Worm (Caenorhabditis elegans): Measurements from ENCODE around the gene zhit-1.

zhit-1 gene

DNA sequence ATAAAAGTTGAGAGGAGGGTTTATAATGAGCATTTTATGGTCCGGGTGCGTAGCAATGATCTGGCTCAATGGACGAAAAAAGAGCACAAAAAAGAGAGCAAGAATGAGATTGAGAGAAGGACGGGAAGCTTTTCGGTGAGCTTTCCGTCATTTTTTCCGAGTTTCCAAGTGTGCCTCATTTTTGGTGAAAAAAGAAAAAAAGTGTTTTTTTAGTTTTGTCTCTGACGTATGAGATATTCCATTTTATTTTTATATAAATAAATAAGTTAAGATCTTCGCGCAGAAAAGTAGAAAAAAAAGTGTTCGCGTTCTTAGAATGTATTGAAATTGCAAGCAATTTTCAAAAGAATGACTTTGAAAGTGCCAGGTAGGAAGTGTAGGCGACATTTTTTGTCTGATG is 23.7 kb upstream of the zhit-1 start, which contains the start of gene memb-2:
Gene memb-2, minus strand, starts transcription at position 101 of the 400 bp plus-strand sequence.
- TF ChIP-seq unc-62 (GFP tag; optimal IDR thresholded peaks at IDR 0.05) (no peak), hlh-1 (tag; optimal IDR thresholded peaks at IDR 0.05) (no peak), ceh-39 (tag; optimal IDR thresholded peaks at IDR 0.05) (no peak), ces-1 (GFP tag; optimal IDR thresholded peaks at IDR 0.05) (no peak), drap-1 (GFP tag; optimal IDR thresholded peaks at IDR 0.05) (no peak), ztf-11 (tag; optimal IDR thresholded peaks at IDR 0.05) (no peak), lin-32 (GFP tag; optimal IDR thresholded peaks at IDR 0.05) (no peak), nhr-237 (tag; optimal IDR thresholded peaks at IDR 0.05) (no peak), sem-2 (GFP tag; optimal IDR thresholded peaks at IDR 0.05) (no peak), nhr-2 (tag; optimal IDR thresholded peaks at IDR 0.05) (no peak)

DNA sequence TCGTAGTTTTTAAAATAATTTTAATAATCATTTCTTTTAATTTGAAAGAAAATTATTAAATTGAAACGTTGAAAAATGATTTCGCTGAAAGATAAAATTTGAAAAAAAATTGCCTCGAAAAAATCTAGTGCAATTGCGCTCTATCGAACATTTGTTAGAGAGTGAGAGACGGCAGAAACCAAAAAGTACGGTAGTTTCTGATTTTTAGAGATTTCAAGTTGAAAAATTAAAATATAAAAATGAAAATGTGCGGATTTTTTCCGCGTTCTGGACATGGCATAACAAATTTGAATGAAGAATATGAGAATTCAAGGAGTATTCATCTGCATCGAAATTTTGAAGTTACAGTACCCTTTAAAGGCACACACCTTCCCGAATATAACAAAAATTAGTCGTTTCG is 23.0 kb upstream of the zhit-1 start:
- TF ChIP-seq mep-1 (tag; optimal IDR thresholded peaks at IDR 0.05) (peak; percentile 10), sem-2 (GFP tag; optimal IDR thresholded peaks at IDR 0.05) (no peak), lsy-2 (tag; optimal IDR thresholded peaks at IDR 0.05) (peak; percentile 52)

DNA sequence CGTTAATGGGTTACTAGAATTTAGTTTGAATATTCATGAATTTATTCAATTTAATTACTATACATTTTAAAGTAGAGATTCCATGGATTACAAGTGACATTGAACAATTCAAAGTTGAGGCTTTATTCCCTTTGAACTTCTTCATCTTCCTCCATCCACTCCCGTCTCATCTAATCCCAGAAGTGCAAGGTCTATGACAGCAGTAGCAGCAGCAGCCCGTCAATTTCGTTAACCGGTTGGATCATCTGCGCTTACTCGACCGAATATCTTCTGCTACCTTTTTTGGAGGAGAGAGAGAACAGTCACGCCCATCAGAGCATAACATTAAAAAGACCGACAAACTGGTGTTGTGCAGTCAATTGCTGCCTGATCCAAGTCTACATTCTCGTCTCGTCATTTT is 20.9 kb upstream of the zhit-1 start, which contains the start of gene M03E7.2:
Gene M03E7.2, plus strand, starts transcription at position 301 of the 400 bp plus-strand sequence.
- TF ChIP-seq unc-39 (tag; optimal IDR thresholded peaks at IDR 0.05) (no peak), nhr-28 (tag; optimal IDR thresholded peaks at IDR 0.05) (no peak), nhr-237 (tag; optimal IDR thresholded peaks at IDR 0.05) (no peak), bed-3 (GFP tag; optimal IDR thresholded peaks at IDR 0.05) (no peak), drap-1 (GFP tag; optimal IDR thresholded peaks at IDR 0.05) (no peak), nhr-2 (tag; optimal IDR thresholded peaks at IDR 0.05) (no peak), ceh-83 (GFP tag; optimal IDR thresholded peaks at IDR 0.05) (no peak), zip-8 (tag; optimal IDR thresholded peaks at IDR 0.05) (no peak), elt-3 (tag; optimal IDR thresholded peaks at IDR 0.05) (no peak), tbx-8 (GFP tag; optimal IDR thresholded peaks at IDR 0.05) (no peak), sptf-1 (tag; optimal IDR thresholded peaks at IDR 0.05) (no peak), lsy-2 (tag; optimal IDR thresholded peaks at IDR 0.05) (no peak), hlh-1 (tag; optimal IDR thresholded peaks at IDR 0.05) (no peak), cnd-1 (tag; optimal IDR thresholded peaks at IDR 0.05) (no peak), unc-62 (GFP tag; optimal IDR thresholded peaks at IDR 0.05) (no peak), snpc-4 (tag; optimal IDR thresholded peaks at IDR 0.05) (no peak), ceh-43 (GFP tag; optimal IDR thresholded peaks at IDR 0.05) (no peak)

- TF ChIP-seq blmp-1 (tag; optimal IDR thresholded peaks at IDR 0.05) (no peak), snpc-4 (tag; optimal IDR thresholded peaks at IDR 0.05) (no peak), lin-13 (tag; optimal IDR thresholded peaks at IDR 0.05) (no peak), mab-5 (tag; optimal IDR thresholded peaks at IDR 0.05) (no peak), nhr-237 (tag; optimal IDR thresholded peaks at IDR 0.05) (no peak), elt-3 (tag; optimal IDR thresholded peaks at IDR 0.05) (no peak), ceh-39 (tag; optimal IDR thresholded peaks at IDR 0.05) (no peak), sptf-1 (tag; optimal IDR thresholded peaks at IDR 0.05) (no peak)
These were observed 18.4 kb upstream of the zhit-1 start, which contains the start of gene M03E7.3 for ce11 chrV:5614724-5615123. Gene M03E7.3 (plus strand): TSS chrV:5615024.

ce11 chrV:5613109-5613508 is 16.8 kb upstream of the zhit-1 start, which contains the start of gene lrpc-1:
Gene lrpc-1 (minus strand): TSS chrV:5613209.
- TF ChIP-seq nhr-12 (tag; optimal IDR thresholded peaks at IDR 0.05) = no peak

DNA sequence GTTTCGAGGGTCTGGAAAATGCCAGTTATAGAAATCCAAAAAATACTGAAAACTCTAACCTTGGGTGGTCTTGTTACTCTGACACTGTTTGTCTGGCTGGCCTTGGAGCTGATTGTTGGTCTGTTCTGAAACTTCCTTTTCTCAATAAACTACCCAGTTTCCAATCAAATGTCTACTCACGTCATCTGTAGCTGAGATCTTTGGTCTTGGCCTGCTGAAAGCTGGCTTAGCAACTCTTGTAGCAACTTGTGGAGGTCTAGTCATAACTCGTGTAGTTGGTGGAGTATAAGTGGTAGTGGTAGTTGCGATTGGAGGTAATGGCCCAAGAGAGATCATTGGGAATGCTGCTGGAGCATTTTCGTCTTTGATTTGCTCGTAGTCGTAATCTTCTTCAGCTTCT is 13.8 kb upstream of the zhit-1 start:
- TF ChIP-seq sem-2 (GFP tag; optimal IDR thresholded peaks at IDR 0.05) (no peak), pha-4 (tag; optimal IDR thresholded peaks at IDR 0.05) (no peak), ceh-83 (GFP tag; optimal IDR thresholded peaks at IDR 0.05) (no peak), flh-1 (GFP tag; optimal IDR thresholded peaks at IDR 0.05) (no peak), ham-2 (GFP tag; optimal IDR thresholded peaks at IDR 0.05) (no peak), zip-8 (tag; optimal IDR thresholded peaks at IDR 0.05) (no peak), lin-13 (tag; optimal IDR thresholded peaks at IDR 0.05) (no peak), mep-1 (tag; optimal IDR thresholded peaks at IDR 0.05) (no peak), mab-5 (tag; optimal IDR thresholded peaks at IDR 0.05) (no peak), blmp-1 (tag; optimal IDR thresholded peaks at IDR 0.05) (no peak), ceh-43 (GFP tag; optimal IDR thresholded peaks at IDR 0.05) (no peak), sptf-1 (tag; optimal IDR thresholded peaks at IDR 0.05) (no peak), bed-3 (GFP tag; optimal IDR thresholded peaks at IDR 0.05) (no peak), tbx-8 (GFP tag; optimal IDR thresholded peaks at IDR 0.05) (no peak), ces-1 (GFP tag; optimal IDR thresholded peaks at IDR 0.05) (no peak), unc-120 (tag; optimal IDR thresholded peaks at IDR 0.05; ENCODE audit: poor library complexity, severe bottlenecking) (no peak), cnd-1 (tag; optimal IDR thresholded peaks at IDR 0.05) (no peak)

Measured in whole organism, mixed stage, embryonic.